Worm (Caenorhabditis elegans): ENCODE results near the gene Y76B12C.8.
A peak's percentile ranks its signal among the peaks of the same experiment; 100 is the strongest.

Gene Y76B12C.8

DNA sequence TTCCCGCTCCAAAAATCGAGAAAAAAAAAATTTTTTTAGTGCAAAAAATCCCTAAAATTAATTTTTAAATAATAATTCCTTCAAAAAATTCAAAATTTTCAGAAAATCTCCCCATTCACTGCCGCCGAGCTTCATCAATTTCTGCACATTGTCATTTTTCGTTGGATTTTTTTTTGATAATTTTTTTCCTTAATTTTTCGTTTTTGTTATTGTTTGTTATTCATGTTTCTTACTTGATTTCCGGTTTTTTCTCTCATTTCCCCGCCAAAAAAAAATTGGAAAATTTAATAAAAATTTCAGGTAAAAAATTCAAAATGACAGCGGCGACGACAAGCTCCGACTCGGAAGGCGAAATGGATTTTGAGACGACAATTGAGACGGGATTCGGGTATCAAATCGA is 23.4 kb upstream of the Y76B12C.8 start, which contains the start of gene F52C12.6:
Gene F52C12.6, plus strand, starts transcription at position 301 of the 400 bp plus-strand sequence.
- TF ChIP-seq nfya-1 (tag; optimal IDR thresholded peaks at IDR 0.05; ENCODE audit: borderline replicate concordance, insufficient read depth), result no peak
- TF ChIP-seq chd-7 (tag; optimal IDR thresholded peaks at IDR 0.05), result no peak
- no peak for TF ChIP-seq C06A6.2 (GFP tag; conservative IDR thresholded peaks at IDR 0.05)
- TF ChIP-seq sdz-38 (tag; optimal IDR thresholded peaks at IDR 0.05), result no peak
- no peak for TF ChIP-seq F37B4.10 (GFP tag; IDR thresholded peaks at IDR 0.05)
- no peak for TF ChIP-seq F52B5.7 (tag; optimal IDR thresholded peaks at IDR 0.05)
- no peak for TF ChIP-seq F22D6.2 (tag; optimal IDR thresholded peaks at IDR 0.05)
- no peak for TF ChIP-seq ceh-58 (GFP tag; IDR thresholded peaks at IDR 0.05)
- TF ChIP-seq dpl-1 (GFP tag; optimal IDR thresholded peaks at IDR 0.05), result no peak
- TF ChIP-seq lag-1 (GFP tag; IDR thresholded peaks at IDR 0.05), result no peak
- no peak for TF ChIP-seq tbx-9 (tag; optimal IDR thresholded peaks at IDR 0.05; ENCODE audit: borderline replicate concordance)
- no peak for TF ChIP-seq lin-26 (GFP tag; IDR thresholded peaks at IDR 0.05)
- no peak for TF ChIP-seq K11D2.4 (GFP tag; IDR thresholded peaks at IDR 0.05)
- no peak for TF ChIP-seq Y53F4B.3 (GFP tag; IDR thresholded peaks at IDR 0.05)
- TF ChIP-seq pha-4 (tag; optimal IDR thresholded peaks at IDR 0.05), result no peak

DNA sequence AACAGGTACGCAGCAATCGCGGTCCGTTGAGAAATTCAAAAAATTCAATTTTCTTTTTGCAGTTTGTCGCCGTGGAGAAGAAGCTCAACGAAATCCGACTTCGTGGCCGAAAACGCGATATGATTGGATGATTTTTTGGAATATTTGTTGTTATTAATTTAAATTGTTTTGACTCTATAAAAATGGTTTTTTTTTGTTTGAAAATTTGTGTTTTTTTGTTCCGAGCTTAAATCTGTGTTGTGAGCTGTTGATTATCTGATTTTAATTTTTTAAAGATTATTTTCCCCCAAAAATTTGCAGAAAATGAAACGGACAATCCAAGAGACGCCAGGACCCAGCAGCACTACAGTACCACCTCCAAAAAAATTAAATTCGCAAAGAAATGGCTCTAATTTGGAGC is 20.2 kb upstream of the Y76B12C.8 start, which contains the start of gene tdpo-1:
Gene tdpo-1, plus strand, starts transcription at position 301 of the 400 bp plus-strand sequence.
- TF ChIP-seq nhr-90 (tag; optimal IDR thresholded peaks at IDR 0.05) (no peak), lin-26 (GFP tag; IDR thresholded peaks at IDR 0.05) (no peak), ceh-27 (GFP tag; optimal IDR thresholded peaks at IDR 0.05) (no peak), snpc-4 (GFP tag; optimal IDR thresholded peaks at IDR 0.05) (no peak), snpc-4 (tag; optimal IDR thresholded peaks at IDR 0.05) (no peak), sptf-2 (GFP tag; optimal IDR thresholded peaks at IDR 0.05) (no peak), ztf-22 (GFP tag; optimal IDR thresholded peaks at IDR 0.05) (no peak), egl-18 (GFP tag; IDR thresholded peaks at IDR 0.05) (no peak), C17E4.6 (GFP tag; IDR thresholded peaks at IDR 0.05) (no peak), fkh-3 (tag; optimal IDR thresholded peaks at IDR 0.05) (no peak), sea-2 (GFP tag; IDR thresholded peaks at IDR 0.05) (no peak), Y79H2A.3 (GFP tag; conservative IDR thresholded peaks at IDR 0.05) (no peak), gei-17 (GFP tag; optimal IDR thresholded peaks at IDR 0.05) (no peak), hmg-1.2 (GFP tag; IDR thresholded peaks at IDR 0.05) (no peak), tlf-1 (GFP tag; optimal IDR thresholded peaks at IDR 0.05) (no peak), F39B2.1 (GFP tag; IDR thresholded peaks at IDR 0.05) (no peak), F57C9.4 (tag; optimal IDR thresholded peaks at IDR 0.05) (no peak), K11D2.4 (GFP tag; IDR thresholded peaks at IDR 0.05) (no peak), ets-4 (GFP tag; optimal IDR thresholded peaks at IDR 0.05) (no peak), lin-54 (GFP tag; optimal IDR thresholded peaks at IDR 0.05) (no peak)

DNA sequence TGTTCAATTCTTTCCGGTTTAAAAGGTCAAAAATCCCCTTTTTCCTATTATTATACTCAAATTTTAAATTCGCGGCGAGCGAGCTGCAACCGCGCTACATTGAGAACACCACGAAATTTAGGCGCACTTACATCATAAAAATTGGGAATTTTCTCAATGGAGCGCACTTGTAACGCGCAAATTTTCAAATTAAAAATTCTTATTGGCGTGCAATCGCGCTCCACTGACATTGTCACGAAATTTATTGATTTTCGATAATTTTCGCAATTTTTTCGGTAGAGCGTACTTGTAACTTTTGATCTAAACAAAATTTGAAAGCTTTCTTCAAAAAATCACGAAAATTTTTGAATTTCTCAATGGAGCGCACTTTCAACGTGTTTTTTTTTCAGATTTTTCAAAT is 16.5 kb upstream of the Y76B12C.8 start, which contains the start of gene ulp-3:
Gene ulp-3, plus strand, starts transcription at position 388 of the 400 bp plus-strand sequence.
- TF ChIP-seq zfh-2 (GFP tag; conservative IDR thresholded peaks at IDR 0.05), result no peak
- TF ChIP-seq ccch-3 (GFP tag; optimal IDR thresholded peaks at IDR 0.05), result no peak
- TF ChIP-seq lin-54 (GFP tag; optimal IDR thresholded peaks at IDR 0.05), result no peak
- TF ChIP-seq tbx-9 (tag; optimal IDR thresholded peaks at IDR 0.05; ENCODE audit: borderline replicate concordance), result no peak
- TF ChIP-seq F10E7.11 (tag; optimal IDR thresholded peaks at IDR 0.05), result no peak
- no peak for TF ChIP-seq K11D2.4 (GFP tag; IDR thresholded peaks at IDR 0.05)
- TF ChIP-seq T07F8.4 (tag; optimal IDR thresholded peaks at IDR 0.05), result no peak
- no peak for TF ChIP-seq ztf-18 (tag; optimal IDR thresholded peaks at IDR 0.05)
- TF ChIP-seq D2030.7 (GFP tag; IDR thresholded peaks at IDR 0.05), result 0 out of 2 replicates have a peak, but pooled peaks have one; percentile 19
- TF ChIP-seq efl-1 (GFP tag; optimal IDR thresholded peaks at IDR 0.05), result peak; percentile 13
- no peak for TF ChIP-seq attf-5 (GFP tag; optimal IDR thresholded peaks at IDR 0.05)
- peak; percentile 60 for TF ChIP-seq mcd-1 (GFP tag; IDR thresholded peaks at IDR 0.05)
- no peak for TF ChIP-seq egl-44 (GFP tag; IDR thresholded peaks at IDR 0.05)
- TF ChIP-seq tlf-1 (GFP tag; optimal IDR thresholded peaks at IDR 0.05), result no peak
- TF ChIP-seq rcor-1 (GFP tag; IDR thresholded peaks at IDR 0.05), result no peak
- no peak for TF ChIP-seq let-526 (GFP tag; IDR thresholded peaks at IDR 0.05)
- TF ChIP-seq chd-7 (tag; optimal IDR thresholded peaks at IDR 0.05), result no peak
- no peak for TF ChIP-seq madf-8 (GFP tag; conservative IDR thresholded peaks at IDR 0.05)
- TF ChIP-seq zim-3 (tag; optimal IDR thresholded peaks at IDR 0.05), result no peak

Data from whole organism, young adult.